Worm (Caenorhabditis elegans) whole organism, L1 larva: ENCODE data around the gene fbxb-6.
A peak's percentile ranks its signal among the peaks of the same experiment; 100 is the strongest.
"Not testable (repeated sequence)": the region's sequence is repeated elsewhere in the genome, so short reads cannot be mapped to it uniquely, and the experiment has no call there.

ENCODE experiments used
- C04F5.9 ChIP-seq: sonication (generic microtip); optimal IDR thresholded peaks from 2 replicates; lab custom pipeline; 2016; ENCODE audit warnings: missing genetic modification characterization, missing compliant biosample characterization
- Y116A8C.19 ChIP-seq: sonication (generic microtip); optimal IDR thresholded peaks from 2 replicates; lab custom pipeline; 2016; ENCODE audit warnings: missing compliant biosample characterization, missing genetic modification characterization, borderline replicate concordance
- alr-1 ChIP-seq: fragments of 200-800 bp; sonication (Bioruptor generic); optimal IDR thresholded peaks from 2 replicates; lab custom pipeline; 2018; ENCODE audit warnings: borderline replicate concordance, mild to moderate bottlenecking, missing genetic modification characterization, missing compliant biosample characterization
- aly-2 ChIP-seq: fragments of 150-350 bp; optimal IDR thresholded peaks from 2 replicates; lab custom pipeline; 2014; ENCODE audit warnings: missing biosample characterization, missing genetic modification characterization
- ama-1 ChIP-seq: fragments of 150-350 bp; optimal IDR thresholded peaks from 2 replicates; lab custom pipeline; 2014
- blmp-1 ChIP-seq: fragments of 150-350 bp; optimal IDR thresholded peaks from 2 replicates; lab custom pipeline; 2014; ENCODE audit warnings: missing biosample characterization, missing genetic modification characterization
- ceh-82 ChIP-seq, 3 experiments: fragments of 150-350 bp in 1 of 3; sonication (generic microtip) in 2 of 3; optimal IDR thresholded peaks; 2 replicates each; lab custom pipeline; 2014 to 2017; ENCODE audit warnings: missing biosample characterization in 3 of 3, missing genetic modification characterization in 3 of 3
- ceh-90 ChIP-seq: sonication (generic microtip); optimal IDR thresholded peaks from 2 replicates; lab custom pipeline; 2016; ENCODE audit warnings: missing genetic modification characterization, missing compliant biosample characterization
- efl-1 ChIP-seq, 4 experiments: fragments of 150-350 bp; optimal IDR thresholded peaks in 3 of 4; peaks in 1 of 4; 1 replicate in 1 of 4; 2 replicates in 3 of 4; lab custom pipeline; 2014; ENCODE audit warnings: missing biosample characterization in 2 of 4, missing genetic modification characterization in 2 of 4, missing genetic modification reagents in 2 of 4
- egl-27 ChIP-seq, 2 experiments: fragments of 150-350 bp in 1 of 2; sonication (generic microtip); optimal IDR thresholded peaks; 3 replicates each; lab custom pipeline; 2017 to 2018; ENCODE audit warnings: missing biosample characterization in 2 of 2, missing genetic modification characterization in 2 of 2, missing genetic modification reagents in 2 of 2
- elt-2 ChIP-seq: sonication (generic microtip); optimal IDR thresholded peaks from 2 replicates; lab custom pipeline; 2016; ENCODE audit warnings: missing genetic modification characterization, mild to moderate bottlenecking, inconsistent platforms, missing compliant biosample characterization, missing genetic modification reagents
- ets-5 ChIP-seq: fragments of 200-800 bp; sonication (Bioruptor generic); IDR thresholded peaks from 2 replicates; pipeline ENCODE4 v1.3.6; 2022; ENCODE audit warnings: missing genetic modification characterization, missing compliant biosample characterization
- fkh-10 ChIP-seq: sonication (generic microtip); optimal IDR thresholded peaks from 2 replicates; lab custom pipeline; 2017; ENCODE audit warnings: missing biosample characterization, missing genetic modification reagents, missing genetic modification characterization
- fkh-4 ChIP-seq: sonication (generic microtip); optimal IDR thresholded peaks from 2 replicates; lab custom pipeline; 2016; ENCODE audit warnings: missing compliant biosample characterization, missing genetic modification characterization, borderline replicate concordance
- fkh-8 ChIP-seq: sonication (generic microtip); optimal IDR thresholded peaks from 2 replicates; lab custom pipeline; 2016; ENCODE audit warnings: mild to moderate bottlenecking, missing genetic modification characterization, missing compliant biosample characterization
- hlh-17 ChIP-seq: fragments of 200-800 bp; sonication (Bioruptor generic); optimal IDR thresholded peaks from 2 replicates; lab custom pipeline; 2018; ENCODE audit warnings: missing genetic modification characterization, mild to moderate bottlenecking, missing compliant biosample characterization, moderate library complexity, borderline replicate concordance
- hlh-4 ChIP-seq: sonication (generic microtip); optimal IDR thresholded peaks from 2 replicates; lab custom pipeline; 2016; ENCODE audit warnings: mild to moderate bottlenecking, missing genetic modification characterization, missing compliant biosample characterization
- lin-13 ChIP-seq: fragments of 150-350 bp; optimal IDR thresholded peaks from 2 replicates; lab custom pipeline; 2014; ENCODE audit warnings: missing biosample characterization, missing genetic modification reagents, missing genetic modification characterization
- lin-14 ChIP-seq: fragments of 200-800 bp; sonication (Bioruptor generic); optimal IDR thresholded peaks from 2 replicates; lab custom pipeline; 2018; ENCODE audit warnings: mild to moderate bottlenecking, missing genetic modification characterization, moderate library complexity, missing compliant biosample characterization
- lin-35 ChIP-seq, 2 experiments: fragments of 150-350 bp; optimal IDR thresholded peaks; 2 replicates each; lab custom pipeline; 2014; ENCODE audit warnings: missing biosample characterization in 2 of 2, missing genetic modification characterization in 2 of 2, missing genetic modification reagents in 2 of 2
- mep-1 ChIP-seq: fragments of 150-350 bp; optimal IDR thresholded peaks from 2 replicates; lab custom pipeline; 2014; ENCODE audit warnings: missing biosample characterization, missing genetic modification characterization
- nhr-20 ChIP-seq: sonication (generic microtip); optimal IDR thresholded peaks from 2 replicates; lab custom pipeline; 2016; ENCODE audit warnings: mild to moderate bottlenecking, missing genetic modification characterization, missing compliant biosample characterization
- nhr-28 ChIP-seq: fragments of 150-350 bp; optimal IDR thresholded peaks from 2 replicates; lab custom pipeline; 2014; ENCODE audit warnings: missing biosample characterization, missing genetic modification characterization
- nhr-76 ChIP-seq: sonication (generic microtip); optimal IDR thresholded peaks from 2 replicates; lab custom pipeline; 2017; ENCODE audit warnings: missing biosample characterization, missing genetic modification characterization
- pax-3 ChIP-seq: fragments of 200-800 bp; sonication (Bioruptor generic); optimal IDR thresholded peaks from 2 replicates; lab custom pipeline; 2018; ENCODE audit warnings: mild to moderate bottlenecking, missing genetic modification characterization, moderate library complexity, missing compliant biosample characterization
- rnt-1 ChIP-seq: sonication (generic microtip); optimal IDR thresholded peaks from 2 replicates; lab custom pipeline; 2016; ENCODE audit warnings: mild to moderate bottlenecking, missing genetic modification characterization, moderate library complexity, missing compliant biosample characterization
- snpc-4 ChIP-seq: fragments of 150-350 bp; optimal IDR thresholded peaks from 2 replicates; lab custom pipeline; 2014; ENCODE audit warnings: missing biosample characterization, missing genetic modification characterization
- swsn-7 ChIP-seq: sonication (generic microtip); optimal IDR thresholded peaks from 2 replicates; lab custom pipeline; 2016; ENCODE audit warnings: missing genetic modification characterization, missing compliant biosample characterization
- tbx-2 ChIP-seq: sonication (generic microtip); optimal IDR thresholded peaks from 2 replicates; lab custom pipeline; 2016; ENCODE audit warnings: missing genetic modification characterization, missing compliant biosample characterization
- tlp-1 ChIP-seq: fragments of 150-350 bp; optimal IDR thresholded peaks from 2 replicates; lab custom pipeline; 2014; ENCODE audit warnings: missing biosample characterization, missing genetic modification characterization
- unc-130 ChIP-seq: fragments of 150-350 bp; optimal IDR thresholded peaks from 2 replicates; lab custom pipeline; 2017; ENCODE audit warnings: missing biosample characterization, missing genetic modification characterization, inconsistent platforms
- unc-30 ChIP-seq: sonication (generic microtip); optimal IDR thresholded peaks from 2 replicates; lab custom pipeline; 2017; ENCODE audit warnings: missing biosample characterization, missing genetic modification characterization
- unc-62 ChIP-seq: fragments of 150-350 bp; optimal IDR thresholded peaks from 2 replicates; lab custom pipeline; 2014; ENCODE audit warnings: missing biosample characterization, missing genetic modification reagents, missing genetic modification characterization
- unc-98 ChIP-seq: fragments of 200-800 bp; sonication (Bioruptor generic); IDR thresholded peaks from 2 replicates; pipeline ENCODE4 v1.3.6; 2022; ENCODE audit warnings: missing genetic modification characterization, missing compliant biosample characterization
- vab-15 ChIP-seq: sonication (generic microtip); optimal IDR thresholded peaks from 2 replicates; lab custom pipeline; 2017; ENCODE audit warnings: missing genotype, mild to moderate bottlenecking, missing genetic modification characterization, missing compliant biosample characterization
- xbp-1 ChIP-seq: sonication (generic microtip); optimal IDR thresholded peaks from 2 replicates; lab custom pipeline; 2016; ENCODE audit warnings: missing genetic modification characterization, missing compliant biosample characterization

Gene fbxb-6

DNA sequence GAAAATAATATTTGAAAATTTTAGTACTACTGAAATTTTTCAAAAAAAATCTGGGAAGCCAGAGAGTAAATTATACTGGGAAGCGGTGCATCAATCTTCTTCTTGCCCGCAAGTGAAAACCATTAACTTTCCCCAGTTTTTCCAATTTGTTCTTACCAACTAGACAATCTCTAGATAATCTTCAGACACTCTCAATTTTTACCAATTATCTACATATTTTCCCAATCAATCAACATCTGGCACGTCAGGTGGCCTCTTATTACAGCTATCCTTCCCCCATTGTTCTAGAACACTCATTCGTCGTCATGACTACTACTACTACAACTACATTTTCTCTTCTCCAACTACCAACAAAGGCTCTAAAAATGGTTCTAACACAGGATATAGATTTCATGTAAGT, at the start of gene fbxb-6:
Gene fbxb-6, plus strand, starts transcription at position 301 of the 400 bp plus-strand sequence.
- TF ChIP-seq Y116A8C.19 (no peak), swsn-7 (tag; lab: Kevin White, UChicago) (no peak), efl-1 (optimal IDR thresholded peaks at IDR 0.05; lab: Kevin White, UChicago) (no peak), efl-1 (GFP tag; optimal IDR thresholded peaks at IDR 0.05 in 1 of 2; lab: Kevin White, UChicago) (peak in 1 of 2 experiments; percentile 68)

ce11 chrII:2023514-2023913, 41.1 kb upstream of the fbxb-6 start, which contains the start of gene cya-2:
Gene cya-2 (minus strand): TSS chrII:2023614.
- not testable (repeated sequence) for TF ChIP-seq lin-35 (GFP tag; optimal IDR thresholded peaks at IDR 0.05; lab: Kevin White, UChicago); ama-1; tlp-1 (tag; lab: Kevin White, UChicago)

DNA sequence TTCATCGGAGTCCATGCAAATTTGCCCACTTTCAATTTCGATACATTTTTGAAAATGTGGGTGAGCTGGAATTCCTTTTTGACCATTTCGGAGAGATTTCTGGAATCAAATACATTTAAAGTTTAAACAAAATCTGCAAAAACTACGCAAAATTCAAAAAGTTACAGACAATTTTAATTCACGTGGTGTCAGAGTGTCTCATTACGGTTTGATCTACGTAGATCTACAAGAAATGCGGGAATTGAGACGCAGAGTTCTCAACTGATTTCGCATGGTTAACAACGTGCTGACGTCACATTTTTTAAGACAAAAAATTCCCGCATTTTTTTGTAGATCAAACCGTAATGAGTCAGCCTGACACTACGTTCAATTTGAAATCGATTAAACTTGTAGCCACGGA, 38.1 kb upstream of the fbxb-6 start, which contains the start of gene bath-21:
Gene bath-21, minus strand, starts transcription at position 101 of the 400 bp plus-strand sequence.
- TF ChIP-seq ets-5 (GFP tag; lab: Robert Waterston, UW) (no peak), unc-62 (GFP tag; lab: Kevin White, UChicago) (no peak), xbp-1 (tag; lab: Kevin White, UChicago) (no peak), fkh-4 (no peak), egl-27 (tag; optimal IDR thresholded peaks at IDR 0.05; lab: Kevin White, UChicago) (no peak), vab-15 (tag; lab: Kevin White, UChicago) (no peak), ceh-82 (tag; optimal IDR thresholded peaks at IDR 0.05; lab: Kevin White, UChicago) (no peak), elt-2 (no peak), unc-30 (tag; lab: Kevin White, UChicago) (no peak), lin-14 (no peak), rnt-1 (tag; lab: Kevin White, UChicago) (no peak), hlh-4 (no peak), fkh-10 (GFP tag; lab: Kevin White, UChicago) (no peak), unc-130 (tag; lab: Kevin White, UChicago) (no peak), lin-13 (GFP tag; lab: Kevin White, UChicago) (no peak), C04F5.9 (tag; lab: Kevin White, UChicago) (no peak), fkh-8 (tag; lab: Kevin White, UChicago) (no peak), unc-98 (no peak), hlh-17 (GFP tag; lab: Kevin White, UChicago) (no peak)

- TF ChIP-seq pax-3 (tag; lab: Kevin White, UChicago), result no peak
- TF ChIP-seq C04F5.9 (tag; lab: Kevin White, UChicago), result no peak
- no peak for TF ChIP-seq snpc-4
- TF ChIP-seq nhr-76, result no peak
- no peak for TF ChIP-seq nhr-28
- no peak for TF ChIP-seq mep-1 (tag; lab: Kevin White, UChicago)
- no peak for TF ChIP-seq ceh-90 (tag; lab: Kevin White, UChicago)
- no peak for TF ChIP-seq aly-2 (tag; lab: Kevin White, UChicago)
- no peak for TF ChIP-seq efl-1 (optimal IDR thresholded peaks at IDR 0.05; lab: Kevin White, UChicago)
- TF ChIP-seq efl-1 (GFP tag; optimal IDR thresholded peaks at IDR 0.05 in 1 of 2; lab: Kevin White, UChicago), result no peak
- TF ChIP-seq tbx-2 (tag; lab: Kevin White, UChicago), result no peak
- TF ChIP-seq alr-1 (tag; lab: Kevin White, UChicago), result no peak
- TF ChIP-seq blmp-1 (tag; lab: Kevin White, UChicago), result no peak
- TF ChIP-seq nhr-20, result no peak
Observed at ce11 chrII:2028712-2029111, 35.9 kb upstream of the fbxb-6 start, which contains the start of gene bath-1. Gene bath-1 (minus strand): TSS chrII:2028812.
